Fruit fly (Drosophila melanogaster): ENCODE measurements around the gene Etl1.

Etl1 gene

dm6 chr2L:9894193-9894592 is 18.2 kb downstream of the Etl1 start:
- no peak for TF ChIP-seq noc (tag; optimal IDR thresholded peaks at IDR 0.05)

dm6 chr2L:9893183-9893582 is 19.2 kb downstream of the Etl1 start, which contains the start of gene mtDNA-helicase:
mtDNA-helicase (minus strand) TSS chr2L:9893446.
- no peak for TF ChIP-seq noc (tag; optimal IDR thresholded peaks at IDR 0.05)

- TF ChIP-seq noc (tag; optimal IDR thresholded peaks at IDR 0.05): no peak
Observed at dm6 chr2L:9890576-9890975, 21.8 kb downstream of the Etl1 start, which contains the start of the genes CG34183 and CG4537. CG34183 (minus strand) TSS chr2L:9890772. CG4537 (plus strand) TSS chr2L:9890885.

- no peak for TF ChIP-seq noc (tag; optimal IDR thresholded peaks at IDR 0.05)
Observed at dm6 chr2L:9887856-9888269, 24.5 kb downstream of the Etl1 start, which contains the start of gene Fkbp59. Fkbp59 (plus strand) TSS chr2L:9888005.

dm6 chr2L:9886086-9886485 is 26.3 kb downstream of the Etl1 start, which contains the start of gene nAChRalpha6:
nAChRalpha6 (minus strand) TSS chr2L:9886250.
- no peak for TF ChIP-seq noc (tag; optimal IDR thresholded peaks at IDR 0.05)

- TF ChIP-seq noc (tag; optimal IDR thresholded peaks at IDR 0.05): no peak
Observed at dm6 chr2L:9882393-9882971, 29.9 kb downstream of the Etl1 start.

- TF ChIP-seq noc (tag; optimal IDR thresholded peaks at IDR 0.05): peak; percentile 16
Observed at dm6 chr2L:9864337-9864736, 48.1 kb downstream of the Etl1 start.

dm6 chr2L:9863479-9863878 is 48.9 kb downstream of the Etl1 start:
- no peak for TF ChIP-seq noc (tag; optimal IDR thresholded peaks at IDR 0.05)

- no peak for TF ChIP-seq noc (tag; optimal IDR thresholded peaks at IDR 0.05)
Observed at dm6 chr2L:9862964-9863363, 49.4 kb downstream of the Etl1 start.
